Worm (Caenorhabditis elegans): ENCODE data around the gene ZK757.10.

ZK757.10 gene

DNA sequence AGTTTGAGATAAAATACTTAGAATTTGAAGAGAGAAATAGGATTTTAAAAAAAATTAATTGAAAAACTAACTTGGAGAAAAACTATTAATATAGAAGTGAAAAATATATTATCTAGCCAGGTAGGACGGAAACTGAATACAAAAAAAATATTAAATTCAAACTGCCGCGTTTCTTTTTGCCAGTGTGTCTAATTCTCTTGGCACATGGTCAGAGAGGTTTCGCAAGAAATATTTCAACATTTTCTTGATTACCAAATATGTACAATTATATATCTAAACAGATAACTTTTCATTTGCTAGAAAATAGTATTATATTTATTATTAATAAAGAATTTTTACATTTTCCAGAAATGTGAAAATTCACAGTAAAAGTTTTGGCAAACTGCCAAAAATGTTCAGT is 35.5 kb downstream of the ZK757.10 start (continued):
- TF ChIP-seq dpl-1 (GFP tag; optimal IDR thresholded peaks at IDR 0.05), result peak; percentile 49 to 69 (median 64)
- no peak for TF ChIP-seq ztf-4 (tag; optimal IDR thresholded peaks at IDR 0.05)
- no peak for TF ChIP-seq fos-1 (tag; optimal IDR thresholded peaks at IDR 0.05)
- TF ChIP-seq sup-37 (GFP tag; optimal IDR thresholded peaks at IDR 0.05), result no peak

DNA sequence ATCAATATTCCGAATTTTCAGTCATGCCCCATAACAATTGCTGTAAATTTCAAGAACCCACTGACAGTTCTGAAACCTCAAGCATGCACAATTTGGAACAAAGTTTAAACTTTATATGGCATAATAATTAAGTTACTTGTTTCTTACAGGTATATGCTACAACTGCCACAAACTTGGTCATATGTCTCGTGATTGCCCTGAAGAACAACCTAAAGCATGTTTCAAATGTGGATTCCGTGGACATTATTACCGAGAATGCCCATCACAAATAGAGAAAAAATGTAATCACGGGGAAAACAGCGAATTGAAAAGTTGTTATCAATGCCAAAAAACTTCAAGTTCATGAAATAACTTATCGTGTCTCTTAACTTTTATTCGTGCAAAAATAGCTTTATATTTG is 35.9 kb downstream of the ZK757.10 start:
- TF ChIP-seq elt-2 (tag; optimal IDR thresholded peaks at IDR 0.05), result peak; percentile 22
- TF ChIP-seq elt-3 (tag; optimal IDR thresholded peaks at IDR 0.05), result peak in 1 of 6 experiments; percentile 25
- TF ChIP-seq jun-1 (tag; optimal IDR thresholded peaks at IDR 0.05), result no peak
- no peak for TF ChIP-seq efl-1 (optimal IDR thresholded peaks at IDR 0.05)
- TF ChIP-seq efl-1 (GFP tag; optimal IDR thresholded peaks at IDR 0.05 in 1 of 2), result peak in 1 of 2 experiments; percentile 44
- peak; percentile 16 for TF ChIP-seq blmp-1 (tag; optimal IDR thresholded peaks at IDR 0.05)
- peak in 1 of 2 experiments; percentile 54 for TF ChIP-seq lin-35 (GFP tag; optimal IDR thresholded peaks at IDR 0.05)
- peak; percentile 11 for TF ChIP-seq unc-130 (tag; optimal IDR thresholded peaks at IDR 0.05)
- TF ChIP-seq ceh-90 (tag; optimal IDR thresholded peaks at IDR 0.05), result no peak
- no peak for TF ChIP-seq unc-98 (GFP tag; IDR thresholded peaks at IDR 0.05)

DNA sequence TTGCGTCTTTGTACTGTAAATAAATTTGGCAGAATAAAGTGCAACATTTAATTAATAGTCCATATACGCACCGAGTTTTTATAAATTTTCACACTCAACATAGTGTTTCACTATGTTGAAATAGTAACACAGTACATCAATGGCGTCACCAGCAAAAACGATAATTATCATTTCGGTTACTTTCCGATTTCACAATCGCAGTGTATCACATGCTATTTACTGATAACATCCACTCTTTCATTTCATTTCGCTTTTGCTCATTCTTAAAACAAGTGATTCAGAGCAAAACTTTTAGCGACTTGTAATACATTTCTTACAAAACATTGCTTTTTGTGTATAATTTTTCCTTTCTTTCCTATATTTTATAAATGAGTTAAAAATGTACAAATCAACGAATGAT is 36.7 kb downstream of the ZK757.10 start, which contains the start of gene cbp-3:
Gene cbp-3, plus strand, starts transcription at position 272 of the 400 bp plus-strand sequence.
- TF ChIP-seq pqm-1 (tag; optimal IDR thresholded peaks at IDR 0.05), result peak; percentile 75
- TF ChIP-seq nhr-77 (tag; optimal IDR thresholded peaks at IDR 0.05), result no peak
- peak in 1 of 2 experiments; percentile 41 for TF ChIP-seq lin-35 (GFP tag; optimal IDR thresholded peaks at IDR 0.05)
- TF ChIP-seq nhr-85 (tag), result no peak
- TF ChIP-seq fkh-4 (tag; optimal IDR thresholded peaks at IDR 0.05; ENCODE audit: borderline replicate concordance), result no peak
- peak; percentile 28 for TF ChIP-seq elt-2 (tag; optimal IDR thresholded peaks at IDR 0.05)

DNA sequence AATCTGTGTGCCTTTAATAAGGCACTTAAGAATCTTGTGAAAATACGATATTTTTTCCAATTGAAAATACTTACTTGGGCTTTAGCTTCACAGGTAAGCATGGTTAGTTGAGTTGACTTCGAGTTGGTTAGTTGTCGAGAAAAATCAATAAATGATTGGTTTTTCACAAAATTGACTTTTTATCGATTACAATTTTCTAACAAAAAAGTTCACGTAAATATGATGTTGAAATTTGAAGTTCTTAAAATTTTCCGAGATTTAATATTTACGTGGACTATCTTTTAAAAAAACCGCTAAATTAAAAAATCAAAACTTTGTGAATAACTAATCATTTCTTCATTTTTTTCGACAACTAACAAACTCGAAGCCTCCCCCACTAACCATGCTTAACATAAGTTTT is 43.7 kb downstream of the ZK757.10 start, which contains the start of gene F40F12.3:
Gene F40F12.3, minus strand, starts transcription at position 101 of the 400 bp plus-strand sequence.
- TF ChIP-seq mep-1 (tag; optimal IDR thresholded peaks at IDR 0.05) (no peak), irx-1 (tag; optimal IDR thresholded peaks at IDR 0.05) (no peak), skn-1 (tag; optimal IDR thresholded peaks at IDR 0.05) (no peak), mef-2 (tag; optimal IDR thresholded peaks at IDR 0.05) (no peak), nhr-12 (tag; optimal IDR thresholded peaks at IDR 0.05) (no peak), efl-1 (optimal IDR thresholded peaks at IDR 0.05) (no peak), efl-1 (GFP tag; optimal IDR thresholded peaks at IDR 0.05 in 1 of 2) (no peak)

DNA sequence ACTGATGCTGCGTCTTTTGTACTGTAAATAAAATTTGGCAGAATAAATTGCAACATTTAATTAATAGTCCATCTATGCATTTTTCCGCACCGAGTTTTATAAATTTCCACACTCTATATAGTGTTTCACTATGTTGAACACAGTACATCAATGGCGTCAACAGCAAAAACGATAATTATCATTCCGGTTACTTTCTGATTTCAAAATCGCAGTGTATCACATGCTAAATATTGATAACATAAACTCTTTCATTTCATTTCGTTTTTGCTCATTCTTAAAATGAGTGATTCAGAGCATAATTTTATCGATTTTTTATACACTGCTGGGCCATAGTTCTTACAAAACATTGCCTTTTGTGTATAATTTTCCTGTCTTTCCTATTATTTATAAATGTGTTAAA is 45.3 kb downstream of the ZK757.10 start:
- TF ChIP-seq ceh-82 (tag; optimal IDR thresholded peaks at IDR 0.05) (no peak), nhr-76 (tag; optimal IDR thresholded peaks at IDR 0.05) (no peak), mab-9 (GFP tag; IDR thresholded peaks at IDR 0.05) (no peak), efl-3 (GFP tag; optimal IDR thresholded peaks at IDR 0.05) (no peak), elt-3 (tag; optimal IDR thresholded peaks at IDR 0.05) (no peak), dsc-1 (tag; optimal IDR thresholded peaks at IDR 0.05) (no peak), unc-130 (tag; optimal IDR thresholded peaks at IDR 0.05) (no peak), lsy-2 (tag; optimal IDR thresholded peaks at IDR 0.05) (no peak), fos-1 (tag; optimal IDR thresholded peaks at IDR 0.05) (no peak), dpl-1 (GFP tag; optimal IDR thresholded peaks at IDR 0.05) (no peak), rnt-1 (tag; optimal IDR thresholded peaks at IDR 0.05) (no peak), grh-1 (GFP tag; IDR thresholded peaks at IDR 0.05) (no peak), unc-86 (tag; optimal IDR thresholded peaks at IDR 0.05) (no peak), pqm-1 (tag; optimal IDR thresholded peaks at IDR 0.05) (no peak), nhr-237 (tag; optimal IDR thresholded peaks at IDR 0.05) (no peak), nhr-12 (tag; optimal IDR thresholded peaks at IDR 0.05) (no peak)

DNA sequence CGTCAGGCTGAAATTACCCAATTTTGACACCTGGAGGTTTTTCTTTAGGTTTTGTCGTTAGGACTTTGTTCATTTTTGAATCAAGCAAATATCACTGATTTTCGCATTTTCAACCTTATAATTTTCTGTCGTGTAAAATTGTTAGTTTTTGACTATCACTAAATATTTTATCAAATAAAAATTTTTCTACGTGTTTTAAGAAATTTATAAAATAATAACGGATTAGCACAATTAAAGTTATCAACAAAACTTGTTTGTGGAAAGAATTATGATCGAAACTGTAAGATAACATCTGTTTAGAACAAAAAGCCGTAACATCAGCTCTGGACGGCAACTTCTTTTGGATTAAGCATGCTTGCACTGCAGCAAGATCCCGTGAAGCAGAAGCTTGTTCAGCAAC is 45.8 kb downstream of the ZK757.10 start, which contains the start of gene cbp-2:
Gene cbp-2, plus strand, starts transcription at position 301 of the 400 bp plus-strand sequence.
- no peak for TF ChIP-seq skn-1 (tag; optimal IDR thresholded peaks at IDR 0.05)
- no peak for TF ChIP-seq nhr-90 (tag; optimal IDR thresholded peaks at IDR 0.05; ENCODE audit: poor library complexity)
- no peak for TF ChIP-seq snpc-4 (tag; optimal IDR thresholded peaks at IDR 0.05)
- TF ChIP-seq mab-9 (GFP tag; IDR thresholded peaks at IDR 0.05), result no peak
- TF ChIP-seq fkh-10 (GFP tag; optimal IDR thresholded peaks at IDR 0.05), result no peak
- TF ChIP-seq efl-1 (optimal IDR thresholded peaks at IDR 0.05), result no peak
- TF ChIP-seq efl-1 (GFP tag; optimal IDR thresholded peaks at IDR 0.05 in 1 of 2), result no peak
- no peak for TF ChIP-seq nhr-11 (tag; optimal IDR thresholded peaks at IDR 0.05)
- TF ChIP-seq nhr-77 (tag; optimal IDR thresholded peaks at IDR 0.05), result no peak
- TF ChIP-seq efl-3 (GFP tag; optimal IDR thresholded peaks at IDR 0.05), result no peak
- TF ChIP-seq unc-98 (GFP tag; IDR thresholded peaks at IDR 0.05), result no peak
- no peak for TF ChIP-seq sox-4 (tag; optimal IDR thresholded peaks at IDR 0.05)
- TF ChIP-seq ceh-63 (GFP tag; optimal IDR thresholded peaks at IDR 0.05), result no peak
- TF ChIP-seq unc-30 (tag; optimal IDR thresholded peaks at IDR 0.05), result no peak
- no peak for TF ChIP-seq ets-5 (GFP tag; IDR thresholded peaks at IDR 0.05)
- TF ChIP-seq lin-35 (GFP tag; optimal IDR thresholded peaks at IDR 0.05), result no peak
